Fruit fly (Drosophila melanogaster) whole organism, prepupa: ENCODE data around the gene LysB.

Source experiments
- Blimp-1 ChIP-seq: fragments of 200-800 bp; sonication (Bioruptor generic); optimal IDR thresholded peaks from 3 replicates; lab custom pipeline; 2017; ENCODE audit warnings: missing biosample characterization, missing genetic modification characterization, mild to moderate bottlenecking, moderate library complexity, missing genetic modification reagents
- CG10631 ChIP-seq: fragments of 200-800 bp; sonication (Bioruptor generic); optimal IDR thresholded peaks from 2 replicates; lab custom pipeline; 2016; ENCODE audit warnings: missing biosample characterization, missing genetic modification characterization
- CG10669 ChIP-seq: fragments of 200-800 bp; sonication (Bioruptor generic); optimal IDR thresholded peaks from 3 replicates; lab custom pipeline; 2018; ENCODE audit warnings: missing biosample characterization, mild to moderate bottlenecking, missing genetic modification characterization, moderate library complexity
- CG11762 ChIP-seq: fragments of 200-800 bp; sonication (Bioruptor generic); optimal IDR thresholded peaks from 3 replicates; lab custom pipeline; 2016; ENCODE audit warnings: missing biosample characterization, missing genetic modification characterization; ENCODE audit not compliant: insufficient read depth
- CG15336 ChIP-seq: fragments of 200-800 bp; sonication (Bioruptor generic); IDR thresholded peaks from 2 replicates; pipeline ENCODE4 v1.3.6; 2022; ENCODE audit warnings: missing biosample characterization, missing genetic modification characterization
- CG16779 ChIP-seq: fragments of 200-800 bp; sonication (Bioruptor generic); optimal IDR thresholded peaks from 3 replicates; lab custom pipeline; 2017; ENCODE audit warnings: missing biosample characterization, mild to moderate bottlenecking, missing genetic modification characterization
- CG3032 ChIP-seq: fragments of 200-800 bp; optimal IDR thresholded peaks from 2 replicates; lab custom pipeline; 2019; ENCODE audit warnings: missing biosample characterization, mild to moderate bottlenecking, missing genetic modification characterization, moderate library complexity
- CG31627 ChIP-seq: fragments of 200-800 bp; sonication (Bioruptor generic); optimal IDR thresholded peaks from 3 replicates; lab custom pipeline; 2016; ENCODE audit warnings: missing biosample characterization, missing genetic modification characterization
- CG32006 ChIP-seq: fragments of 200-800 bp; sonication (Bioruptor generic); optimal IDR thresholded peaks from 3 replicates; lab custom pipeline; 2017; ENCODE audit warnings: missing biosample characterization, mild to moderate bottlenecking, missing genetic modification characterization
- CG34406 ChIP-seq: fragments of 200-800 bp; sonication (Bioruptor generic); optimal IDR thresholded peaks from 3 replicates; lab custom pipeline; 2016; ENCODE audit warnings: missing biosample characterization, missing genetic modification characterization
- CG3919 ChIP-seq: fragments of 200-800 bp; sonication (Bioruptor generic); optimal IDR thresholded peaks from 3 replicates; lab custom pipeline; 2016; ENCODE audit warnings: missing biosample characterization, missing genetic modification characterization
- CG4318 ChIP-seq: fragments of 200-800 bp; sonication (Bioruptor generic); optimal IDR thresholded peaks from 3 replicates; lab custom pipeline; 2017; ENCODE audit warnings: missing biosample characterization, mild to moderate bottlenecking, missing genetic modification characterization
- CG6163 ChIP-seq: fragments of 200-800 bp; sonication (Bioruptor generic); IDR thresholded peaks from 3 replicates; pipeline ENCODE4 v1.3.6; 2022; ENCODE audit warnings: missing biosample characterization, missing genetic modification characterization
- CG6276 ChIP-seq: fragments of 200-800 bp; sonication (Bioruptor generic); optimal IDR thresholded peaks from 2 replicates; lab custom pipeline; 2017; ENCODE audit warnings: missing biosample characterization, mild to moderate bottlenecking, missing genetic modification characterization
- CG6792 ChIP-seq: fragments of 200-800 bp; sonication (Bioruptor generic); optimal IDR thresholded peaks from 3 replicates; lab custom pipeline; 2016; ENCODE audit warnings: missing biosample characterization, missing genetic modification characterization
- CG6808 ChIP-seq: fragments of 200-800 bp; sonication (Bioruptor generic); optimal IDR thresholded peaks from 3 replicates; lab custom pipeline; 2017; ENCODE audit warnings: missing biosample characterization, missing genetic modification characterization, mild to moderate bottlenecking, moderate library complexity, missing genetic modification reagents
- CG6854 ChIP-seq: fragments of 200-800 bp; sonication (Bioruptor generic); optimal IDR thresholded peaks from 2 replicates; lab custom pipeline; 2017; ENCODE audit warnings: missing biosample characterization, mild to moderate bottlenecking, missing genetic modification characterization
- CG7368 ChIP-seq: fragments of 200-800 bp; sonication (Bioruptor generic); optimal IDR thresholded peaks from 3 replicates; lab custom pipeline; 2016; ENCODE audit warnings: missing biosample characterization, missing genetic modification characterization
- CG8119 ChIP-seq: fragments of 200-800 bp; sonication (Bioruptor generic); IDR thresholded peaks from 3 replicates; pipeline ENCODE4 v1.3.6; 2022; ENCODE audit warnings: missing biosample characterization, missing genetic modification characterization
- CG8319 ChIP-seq: fragments of 200-800 bp; sonication (Bioruptor generic); optimal IDR thresholded peaks from 3 replicates; lab custom pipeline; 2016; ENCODE audit warnings: missing biosample characterization, missing genetic modification characterization
- CG9139 ChIP-seq: fragments of 200-800 bp; sonication (Bioruptor generic); optimal IDR thresholded peaks from 3 replicates; lab custom pipeline; 2017; ENCODE audit warnings: missing biosample characterization, mild to moderate bottlenecking, missing genetic modification characterization
- Eip75B ChIP-seq: fragments of 200-800 bp; sonication (Bioruptor generic); optimal IDR thresholded peaks from 3 replicates; lab custom pipeline; 2016; ENCODE audit warnings: missing biosample characterization, missing genetic modification characterization
- Eip78C ChIP-seq: fragments of 200-800 bp; sonication (Bioruptor generic); peaks from one replicate; lab custom pipeline; 2016; ENCODE audit warnings: missing biosample characterization, missing genetic modification characterization
- Eip93F ChIP-seq: fragments of 200-800 bp; sonication (Bioruptor generic); optimal IDR thresholded peaks from 2 replicates; lab custom pipeline; 2016; ENCODE audit warnings: missing biosample characterization, mild to moderate bottlenecking, missing genetic modification characterization
- Ets21C ChIP-seq: fragments of 200-800 bp; sonication (Bioruptor generic); optimal IDR thresholded peaks from 3 replicates; lab custom pipeline; 2016; ENCODE audit warnings: missing biosample characterization, missing genetic modification characterization
- Ets96B ChIP-seq: fragments of 200-800 bp; optimal IDR thresholded peaks from 2 replicates; lab custom pipeline; 2019; ENCODE audit warnings: missing biosample characterization, mild to moderate bottlenecking, missing genetic modification characterization, moderate library complexity
- Gug ChIP-seq: fragments of 200-800 bp; sonication (Bioruptor generic); IDR thresholded peaks from 2 replicates; pipeline ENCODE4 v1.3.6; 2022; ENCODE audit warnings: missing biosample characterization, missing genetic modification characterization
- Hr38 ChIP-seq: sonication (Bioruptor generic); optimal IDR thresholded peaks from 2 replicates; lab custom pipeline; 2016; ENCODE audit warnings: missing biosample characterization, missing genetic modification characterization
- Hr39 ChIP-seq: fragments of 200-800 bp; sonication (Bioruptor generic); optimal IDR thresholded peaks from 2 replicates; lab custom pipeline; 2016; ENCODE audit warnings: missing biosample characterization, missing genetic modification characterization
- Hr4 ChIP-seq: fragments of 200-800 bp; sonication (Bioruptor generic); optimal IDR thresholded peaks from 3 replicates; lab custom pipeline; 2016; ENCODE audit warnings: missing biosample characterization, missing genetic modification characterization
- Met ChIP-seq: fragments of 200-800 bp; sonication (Bioruptor generic); optimal IDR thresholded peaks from 3 replicates; lab custom pipeline; 2016; ENCODE audit warnings: missing biosample characterization, missing genetic modification characterization
- OdsH ChIP-seq: fragments of 200-800 bp; sonication (Bioruptor generic); optimal IDR thresholded peaks from 3 replicates; lab custom pipeline; 2016; ENCODE audit warnings: missing biosample characterization, missing genetic modification characterization
- Sox102F ChIP-seq: fragments of 200-800 bp; sonication (Bioruptor generic); optimal IDR thresholded peaks from 2 replicates; lab custom pipeline; 2016; ENCODE audit warnings: missing biosample characterization, mild to moderate bottlenecking, missing genetic modification characterization
- Sox14 ChIP-seq: fragments of 200-800 bp; sonication (Bioruptor generic); optimal IDR thresholded peaks from 3 replicates; lab custom pipeline; 2016; ENCODE audit warnings: missing biosample characterization, missing genetic modification characterization
- Sox15 ChIP-seq: fragments of 200-800 bp; sonication (Bioruptor generic); optimal IDR thresholded peaks from 3 replicates; lab custom pipeline; 2016; ENCODE audit warnings: missing biosample characterization, missing genetic modification characterization
- achi ChIP-seq: fragments of 200-800 bp; sonication (Bioruptor generic); optimal IDR thresholded peaks from 3 replicates; lab custom pipeline; 2016; ENCODE audit warnings: missing biosample characterization, missing genetic modification characterization
- cyc ChIP-seq: fragments of 200-800 bp; sonication (Bioruptor generic); optimal IDR thresholded peaks from 3 replicates; lab custom pipeline; 2016; ENCODE audit warnings: missing biosample characterization, missing genetic modification characterization
- dac ChIP-seq: fragments of 200-800 bp; sonication (Bioruptor generic); optimal IDR thresholded peaks from 2 replicates; lab custom pipeline; 2017; ENCODE audit warnings: missing biosample characterization, mild to moderate bottlenecking, missing genetic modification characterization
- dsx ChIP-seq: fragments of 200-800 bp; optimal IDR thresholded peaks from 3 replicates; lab custom pipeline; 2019; ENCODE audit warnings: missing biosample characterization, mild to moderate bottlenecking, missing genetic modification characterization, moderate library complexity; ENCODE audit not compliant: poor library complexity, severe bottlenecking
- eg ChIP-seq: fragments of 200-800 bp; sonication (Bioruptor generic); IDR thresholded peaks from 3 replicates; pipeline ENCODE4 v1.3.6; 2022; ENCODE audit warnings: missing biosample characterization, missing genetic modification characterization
- esn ChIP-seq: fragments of 200-800 bp; sonication (Bioruptor generic); optimal IDR thresholded peaks from 2 replicates; lab custom pipeline; 2016; ENCODE audit warnings: missing biosample characterization, mild to moderate bottlenecking, missing genetic modification characterization, moderate library complexity
- fd85E ChIP-seq: fragments of 200-800 bp; sonication (Bioruptor generic); optimal IDR thresholded peaks from 3 replicates; lab custom pipeline; 2016; ENCODE audit warnings: missing biosample characterization, missing genetic modification characterization
- fkh ChIP-seq: fragments of 200-800 bp; sonication (Bioruptor generic); optimal IDR thresholded peaks from 3 replicates; lab custom pipeline; 2017; ENCODE audit warnings: missing biosample characterization, mild to moderate bottlenecking, missing genetic modification characterization, moderate library complexity
- lz ChIP-seq: fragments of 200-800 bp; sonication (Bioruptor generic); optimal IDR thresholded peaks from 3 replicates; lab custom pipeline; 2016; ENCODE audit warnings: missing biosample characterization, missing genetic modification characterization
- net ChIP-seq: fragments of 200-800 bp; sonication (Bioruptor generic); optimal IDR thresholded peaks from 3 replicates; lab custom pipeline; 2016; ENCODE audit warnings: missing biosample characterization, missing genetic modification characterization
- pdm3 ChIP-seq: fragments of 200-800 bp; sonication (Bioruptor generic); optimal IDR thresholded peaks from 3 replicates; lab custom pipeline; 2016; ENCODE audit warnings: missing biosample characterization, missing genetic modification characterization
- salr ChIP-seq, 2 experiments: fragments of 200-800 bp; sonication (Bioruptor generic); optimal IDR thresholded peaks; 3 replicates each; lab custom pipeline; 2016 to 2018; ENCODE audit warnings: missing biosample characterization in 2 of 2, missing genetic modification characterization in 2 of 2, mild to moderate bottlenecking in 1 of 2
- spab ChIP-seq: fragments of 200-800 bp; sonication (Bioruptor generic); optimal IDR thresholded peaks from 2 replicates; lab custom pipeline; 2017; ENCODE audit warnings: missing biosample characterization, mild to moderate bottlenecking, missing genetic modification characterization, missing genetic modification reagents
- ss ChIP-seq, 2 experiments: fragments of 200-800 bp; sonication (Bioruptor generic); optimal IDR thresholded peaks; 2 replicates in 1 of 2; 3 replicates in 1 of 2; lab custom pipeline; 2017 to 2018; ENCODE audit warnings: mild to moderate bottlenecking in 2 of 2, missing biosample characterization in 2 of 2, missing genetic modification characterization in 2 of 2, moderate library complexity in 1 of 2
- svp ChIP-seq: fragments of 200-800 bp; sonication (Bioruptor generic); peaks from one replicate; lab custom pipeline; 2016; ENCODE audit warnings: missing biosample characterization, missing genetic modification characterization
- topi ChIP-seq: fragments of 200-800 bp; sonication (Bioruptor generic); optimal IDR thresholded peaks from 3 replicates; lab custom pipeline; 2016; ENCODE audit warnings: missing biosample characterization, missing genetic modification characterization
- vri ChIP-seq: fragments of 200-800 bp; sonication (Bioruptor generic); optimal IDR thresholded peaks from 3 replicates; lab custom pipeline; 2016; ENCODE audit warnings: missing biosample characterization, mild to moderate bottlenecking, missing genetic modification characterization

LysB gene

DNA sequence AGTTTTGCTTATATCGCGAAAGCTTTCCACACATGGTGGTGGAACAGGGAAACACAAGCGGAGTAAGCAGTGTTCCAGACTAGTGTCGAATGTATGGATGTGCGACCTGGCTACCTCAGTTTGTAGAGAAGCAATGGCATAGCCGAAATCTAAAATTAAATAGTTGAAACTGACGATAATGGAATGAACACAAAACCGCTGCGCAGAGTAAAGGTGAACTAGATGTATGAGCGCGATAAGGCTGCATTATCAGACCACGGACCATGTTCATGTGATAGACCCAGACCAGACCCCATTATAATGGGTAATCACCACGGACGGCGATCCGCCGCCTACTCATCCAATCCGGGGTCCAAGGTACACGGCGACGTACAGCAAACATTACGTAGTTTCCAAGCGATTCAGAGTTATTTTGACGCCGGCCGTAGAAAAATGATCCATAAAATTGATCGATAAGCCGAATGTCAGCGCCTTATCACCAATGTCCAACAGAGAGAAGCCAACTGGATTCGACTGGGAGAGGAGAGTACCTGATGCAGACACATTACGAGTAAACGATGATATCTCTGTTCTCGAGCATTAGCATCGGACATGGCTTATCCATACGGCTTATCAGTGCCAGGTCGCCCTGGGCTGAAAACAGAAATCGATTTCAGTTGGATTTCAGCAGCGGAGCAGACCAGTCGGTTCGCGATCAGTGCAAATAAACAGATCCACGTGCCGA lies 18.1 kb upstream of the LysB start, which contains the start of gene CG13912:
Gene CG13912, plus strand, starts transcription at position 653 of the 724 bp plus-strand sequence.
- TF ChIP-seq CG10669 (peak; percentile 31), CG4318 (GFP tag; lab: Kevin White, UChicago) (no peak), CG6792 (GFP tag; lab: Kevin White, UChicago) (no peak), CG31627 (GFP tag; lab: Kevin White, UChicago) (no peak), salr (GFP tag; optimal IDR thresholded peaks at IDR 0.05; lab: Kevin White, UChicago) (no peak), CG15336 (GFP tag; lab: Robert Waterston, UW) (no peak), CG8319 (GFP tag; lab: Kevin White, UChicago) (no peak), net (GFP tag; lab: Kevin White, UChicago) (no peak), ss (GFP tag; optimal IDR thresholded peaks at IDR 0.05; lab: Kevin White, UChicago) (peak; percentile 67 to 72), Gug (GFP tag; lab: Robert Waterston, UW) (no peak), CG3919 (GFP tag; lab: Kevin White, UChicago) (no peak), Eip78C (no peak), CG11762 (GFP tag; lab: Kevin White, UChicago) (no peak), CG6276 (GFP tag; lab: Kevin White, UChicago) (peak; percentile 59), fkh (GFP tag; lab: Kevin White, UChicago) (peak; percentile 48), Hr39 (GFP tag; lab: Kevin White, UChicago) (no peak), fd85E (no peak), Hr38 (GFP tag; lab: Kevin White, UChicago) (no peak), svp (GFP tag; lab: Kevin White, UChicago) (peak; percentile 94), OdsH (GFP tag; lab: Kevin White, UChicago) (no peak), CG6163 (GFP tag; lab: Robert Waterston, UW) (no peak), Sox14 (GFP tag; lab: Kevin White, UChicago) (no peak), CG8119 (no peak), Eip93F (GFP tag; lab: Kevin White, UChicago) (no peak), CG7368 (GFP tag; lab: Kevin White, UChicago) (no peak), eg (no peak), CG32006 (GFP tag; lab: Kevin White, UChicago) (no peak), CG16779 (peak; percentile 1), topi (GFP tag; lab: Kevin White, UChicago) (no peak), lz (GFP tag; lab: Kevin White, UChicago) (no peak), achi (GFP tag; lab: Kevin White, UChicago) (no peak), Sox15 (GFP tag; lab: Kevin White, UChicago) (no peak), dsx (no peak), Eip75B (no peak), Hr4 (GFP tag; lab: Kevin White, UChicago) (no peak), CG6808 (GFP tag; lab: Kevin White, UChicago) (peak; percentile 58), Ets96B (tag; lab: Kevin White, UChicago) (no peak), esn (GFP tag; lab: Kevin White, UChicago) (no peak), CG3032 (tag; lab: Kevin White, UChicago) (no peak), Blimp-1 (GFP tag; lab: Kevin White, UChicago) (no peak), CG9139 (peak; percentile 54), Ets21C (GFP tag; lab: Kevin White, UChicago) (no peak), Met (no peak), dac (GFP tag; lab: Kevin White, UChicago) (no peak), spab (GFP tag; lab: Kevin White, UChicago) (peak; percentile 15), vri (GFP tag; lab: Kevin White, UChicago) (peak; percentile 62), CG6854 (peak; percentile 54), CG10631 (GFP tag; lab: Kevin White, UChicago) (no peak), Sox102F (GFP tag; lab: Kevin White, UChicago) (no peak), pdm3 (GFP tag; lab: Kevin White, UChicago) (no peak), CG34406 (GFP tag; lab: Kevin White, UChicago) (no peak), cyc (no peak)
